Worm (Caenorhabditis elegans): ENCODE measurements around the gene srx-47.

The srx-47 gene

ce11 chrV:9338452-9338851 lies 11.3 kb upstream of the srx-47 start (continued):
- TF ChIP-seq F33H1.4 (GFP tag; IDR thresholded peaks at IDR 0.05) (no peak), nhr-27 (tag; optimal IDR thresholded peaks at IDR 0.05) (no peak), chd-7 (tag; optimal IDR thresholded peaks at IDR 0.05) (peak; percentile 49), gei-17 (GFP tag; optimal IDR thresholded peaks at IDR 0.05) (no peak), mxl-1 (tag; optimal IDR thresholded peaks at IDR 0.05) (no peak), hmg-1.2 (GFP tag; IDR thresholded peaks at IDR 0.05) (0 out of 2 replicates have a peak, but pooled peaks have one; percentile 15), snpc-1.1 (tag; optimal IDR thresholded peaks at IDR 0.05; ENCODE audit: insufficient read depth) (no peak), F52B5.7 (tag; optimal IDR thresholded peaks at IDR 0.05) (peak; percentile 15), tlf-1 (GFP tag; optimal IDR thresholded peaks at IDR 0.05) (peak; percentile 57), rcor-1 (GFP tag; IDR thresholded peaks at IDR 0.05) (no peak), ceh-40 (GFP tag; IDR thresholded peaks at IDR 0.05) (no peak), F39B2.1 (GFP tag; IDR thresholded peaks at IDR 0.05) (no peak), Y95B8A.8 (GFP tag; IDR thresholded peaks at IDR 0.05) (no peak), unc-62 (GFP tag; optimal IDR thresholded peaks at IDR 0.05) (no peak), dpff-1 (tag; optimal IDR thresholded peaks at IDR 0.05) (no peak), mcd-1 (GFP tag; IDR thresholded peaks at IDR 0.05) (no peak), nhr-120 (GFP tag; IDR thresholded peaks at IDR 0.05) (no peak), Y53G8AR.9 (GFP tag; conservative IDR thresholded peaks at IDR 0.05) (peak; percentile 58; the same call in 1 of the 2 replicates), sea-2 (GFP tag; IDR thresholded peaks at IDR 0.05) (no peak), hsf-1 (GFP tag; IDR thresholded peaks at IDR 0.05) (no peak), ekl-4 (GFP tag; IDR thresholded peaks at IDR 0.05) (no peak), xnd-1 (tag; optimal IDR thresholded peaks at IDR 0.05) (no peak), F49E8.2 (tag; optimal IDR thresholded peaks at IDR 0.05; ENCODE audit: insufficient read depth) (no peak), athp-1 (tag; optimal IDR thresholded peaks at IDR 0.05) (no peak), D2030.7 (GFP tag; IDR thresholded peaks at IDR 0.05) (no peak), aptf-2 (GFP tag; conservative IDR thresholded peaks at IDR 0.05) (no peak), Y67H2A.10 (GFP tag; conservative IDR thresholded peaks at IDR 0.05) (no peak), egl-18 (GFP tag; IDR thresholded peaks at IDR 0.05) (no peak), Y79H2A.3 (GFP tag; conservative IDR thresholded peaks at IDR 0.05) (peak; percentile 80; the same call in 1 of the 2 replicates), madf-8 (GFP tag; conservative IDR thresholded peaks at IDR 0.05) (no peak), nfyb-1 (GFP tag; IDR thresholded peaks at IDR 0.05) (no peak; the same call in 1 of the 2 replicates), lin-26 (GFP tag; IDR thresholded peaks at IDR 0.05) (peak; percentile 58; the same call in 1 of the 2 replicates), dox-1 (GFP tag; IDR thresholded peaks at IDR 0.05) (no peak)

- TF ChIP-seq pbrm-1 (GFP tag; IDR thresholded peaks at IDR 0.05) (0 out of 2 replicates have a peak, but pooled peaks have one; percentile 46), Y79H2A.3 (GFP tag; conservative IDR thresholded peaks at IDR 0.05) (0 out of 2 replicates have a peak, but pooled peaks have one; percentile 36), hmg-1.2 (GFP tag; IDR thresholded peaks at IDR 0.05) (peak; percentile 23; the same call in 1 of the 2 replicates), mcd-1 (GFP tag; IDR thresholded peaks at IDR 0.05) (0 out of 2 replicates have a peak, but pooled peaks have one; percentile 8), rcor-1 (GFP tag; IDR thresholded peaks at IDR 0.05) (peak; percentile 31; the same call in 1 of the 2 replicates), hsf-1 (GFP tag; IDR thresholded peaks at IDR 0.05) (peak; percentile 54; the same call in 1 of the 2 replicates), sea-2 (GFP tag; IDR thresholded peaks at IDR 0.05) (0 out of 2 replicates have a peak, but pooled peaks have one; percentile 64), egl-44 (GFP tag; IDR thresholded peaks at IDR 0.05) (peak; percentile 24; the same call in 1 of the 2 replicates), F37B4.10 (GFP tag; IDR thresholded peaks at IDR 0.05) (peak; percentile 89; the same call in 1 of the 2 replicates), Y56A3A.18 (GFP tag; IDR thresholded peaks at IDR 0.05) (peak; percentile 42; the same call in 1 of the 2 replicates)
Observed at ce11 chrV:9339292-9339691, 10.5 kb upstream of the srx-47 start.

Measured in whole organism, young adult.